Worm (Caenorhabditis elegans) whole organism, L3 larva: ENCODE data around the gene col-38.
A peak's percentile ranks its signal among the peaks of the same experiment; 100 is the strongest.

Experiments used
- R02D3.7 ChIP-seq: fragments of 150-350 bp; optimal IDR thresholded peaks from 2 replicates; lab custom pipeline; 2014; ENCODE audit warnings: missing biosample characterization, missing genetic modification characterization
- ZK546.5 ChIP-seq: sonication (generic microtip); optimal IDR thresholded peaks from 2 replicates; lab custom pipeline; 2017; ENCODE audit warnings: missing biosample characterization, missing genetic modification characterization
- aly-2 ChIP-seq: fragments of 150-350 bp; optimal IDR thresholded peaks from 2 replicates; lab custom pipeline; 2014; ENCODE audit warnings: missing biosample characterization, missing genetic modification characterization
- ama-1 ChIP-seq: fragments of 150-350 bp; optimal IDR thresholded peaks from 2 replicates; lab custom pipeline; 2018
- ceh-16 ChIP-seq: sonication (generic microtip); optimal IDR thresholded peaks from 2 replicates; lab custom pipeline; 2017; ENCODE audit warnings: missing biosample characterization, missing genetic modification characterization
- ceh-28 ChIP-seq: fragments of 150-350 bp; optimal IDR thresholded peaks from 2 replicates; lab custom pipeline; 2014; ENCODE audit warnings: missing biosample characterization, missing genetic modification reagents, missing genetic modification characterization
- ceh-82 ChIP-seq: fragments of 150-350 bp; optimal IDR thresholded peaks from 2 replicates; lab custom pipeline; 2014; ENCODE audit warnings: missing biosample characterization, missing genetic modification characterization
- ceh-9 ChIP-seq: sonication (generic microtip); optimal IDR thresholded peaks from 2 replicates; lab custom pipeline; 2018; ENCODE audit warnings: missing biosample characterization, missing genetic modification characterization
- daf-12 ChIP-seq: fragments of 150-350 bp; optimal IDR thresholded peaks from 2 replicates; lab custom pipeline; 2014; ENCODE audit warnings: missing biosample characterization, missing genetic modification reagents, missing genetic modification characterization
- egl-27 ChIP-seq: sonication (generic microtip); optimal IDR thresholded peaks from 4 replicates; lab custom pipeline; 2017; ENCODE audit warnings: missing biosample characterization, missing genetic modification reagents, missing genetic modification characterization
- egl-5 ChIP-seq: fragments of 150-350 bp; optimal IDR thresholded peaks from 2 replicates; lab custom pipeline; 2017; ENCODE audit warnings: missing biosample characterization, missing genetic modification reagents, missing genetic modification characterization, inconsistent platforms
- elt-1 ChIP-seq: fragments of 150-350 bp; optimal IDR thresholded peaks from 2 replicates; lab custom pipeline; 2014; ENCODE audit warnings: missing biosample characterization, missing genetic modification characterization
- elt-2 ChIP-seq: sonication (generic microtip); optimal IDR thresholded peaks from 2 replicates; lab custom pipeline; 2016; ENCODE audit warnings: missing genetic modification reagents, mild to moderate bottlenecking, missing genetic modification characterization, missing compliant biosample characterization
- eor-1 ChIP-seq, 2 experiments: fragments of 150-350 bp; optimal IDR thresholded peaks; 2 replicates each; lab custom pipeline; 2014 to 2018; ENCODE audit warnings: missing biosample characterization in 2 of 2, missing genetic modification characterization in 2 of 2
- fkh-10 ChIP-seq: sonication (generic microtip); optimal IDR thresholded peaks from 2 replicates; lab custom pipeline; 2017; ENCODE audit warnings: missing biosample characterization, missing genetic modification reagents, missing genetic modification characterization
- fos-1 ChIP-seq: fragments of 150-350 bp; optimal IDR thresholded peaks from 2 replicates; lab custom pipeline; 2014; ENCODE audit warnings: missing biosample characterization, missing genetic modification characterization
- hmg-11 ChIP-seq: sonication (generic microtip); optimal IDR thresholded peaks from 2 replicates; lab custom pipeline; 2016; ENCODE audit warnings: missing genetic modification characterization, missing compliant biosample characterization
- jun-1 ChIP-seq: fragments of 150-350 bp; optimal IDR thresholded peaks from 2 replicates; lab custom pipeline; 2014; ENCODE audit warnings: missing biosample characterization, missing genetic modification reagents, missing genetic modification characterization
- lin-15B ChIP-seq: fragments of 150-350 bp; optimal IDR thresholded peaks from 2 replicates; lab custom pipeline; 2014; ENCODE audit warnings: missing biosample characterization, missing genetic modification characterization
- lin-39 ChIP-seq: fragments of 150-350 bp; optimal IDR thresholded peaks from 2 replicates; lab custom pipeline; 2018; ENCODE audit warnings: missing biosample characterization, missing genetic modification reagents, missing genetic modification characterization
- lsy-12 ChIP-seq: sonication (generic microtip); optimal IDR thresholded peaks from 2 replicates; lab custom pipeline; 2016; ENCODE audit warnings: mild to moderate bottlenecking, missing genetic modification characterization, missing compliant biosample characterization
- mdl-1 ChIP-seq: fragments of 150-350 bp; optimal IDR thresholded peaks from 2 replicates; lab custom pipeline; 2014; ENCODE audit warnings: missing biosample characterization, missing genetic modification characterization
- nhr-12 ChIP-seq: fragments of 150-350 bp; optimal IDR thresholded peaks from 2 replicates; lab custom pipeline; 2014; ENCODE audit warnings: missing biosample characterization, missing genetic modification characterization
- nhr-23 ChIP-seq: fragments of 150-350 bp; optimal IDR thresholded peaks from 2 replicates; lab custom pipeline; 2014; ENCODE audit warnings: missing biosample characterization, missing genetic modification reagents, missing genetic modification characterization
- nhr-237 ChIP-seq: fragments of 150-350 bp; optimal IDR thresholded peaks from 2 replicates; lab custom pipeline; 2014; ENCODE audit warnings: missing biosample characterization, missing genetic modification characterization
- nhr-25 ChIP-seq: sonication (generic microtip); optimal IDR thresholded peaks from 2 replicates; lab custom pipeline; 2017; ENCODE audit warnings: missing biosample characterization, missing genetic modification characterization
- nhr-28 ChIP-seq: fragments of 150-350 bp; optimal IDR thresholded peaks from 2 replicates; lab custom pipeline; 2014; ENCODE audit warnings: missing biosample characterization, missing genetic modification characterization
- nhr-43 ChIP-seq: sonication (generic microtip); optimal IDR thresholded peaks from 2 replicates; lab custom pipeline; 2016; ENCODE audit warnings: mild to moderate bottlenecking, missing genetic modification characterization, missing compliant biosample characterization; ENCODE audit not compliant: poor library complexity, severe bottlenecking
- nhr-67 ChIP-seq: fragments of 150-350 bp; optimal IDR thresholded peaks from 2 replicates; lab custom pipeline; 2014; ENCODE audit warnings: missing biosample characterization, missing genetic modification characterization
- nhr-76 ChIP-seq: fragments of 150-350 bp; sonication (generic microtip); optimal IDR thresholded peaks from 5 replicates; lab custom pipeline; 2014; ENCODE audit warnings: missing biosample characterization, missing genetic modification characterization
- nhr-77 ChIP-seq: fragments of 150-350 bp; optimal IDR thresholded peaks from 2 replicates; lab custom pipeline; 2014; ENCODE audit warnings: missing biosample characterization, missing genetic modification characterization
- pha-4 ChIP-seq: fragments of 150-350 bp; optimal IDR thresholded peaks from 2 replicates; lab custom pipeline; 2014; ENCODE audit warnings: missing biosample characterization, missing genetic modification reagents, missing genetic modification characterization
- pqm-1 ChIP-seq: fragments of 150-350 bp; optimal IDR thresholded peaks from 2 replicates; lab custom pipeline; 2017; ENCODE audit warnings: missing biosample characterization, missing genetic modification characterization, inconsistent platforms
- sea-2 ChIP-seq: fragments of 150-350 bp; sonication (generic microtip); optimal IDR thresholded peaks from 4 replicates; lab custom pipeline; 2014; ENCODE audit warnings: missing biosample characterization, missing genetic modification reagents, missing genetic modification characterization
- skn-1 ChIP-seq: fragments of 150-350 bp; optimal IDR thresholded peaks from 2 replicates; lab custom pipeline; 2014; ENCODE audit warnings: missing biosample characterization, missing genetic modification characterization
- snpc-4 ChIP-seq: fragments of 150-350 bp; optimal IDR thresholded peaks from 2 replicates; lab custom pipeline; 2014; ENCODE audit warnings: missing biosample characterization, missing genetic modification characterization
- tbx-2 ChIP-seq: sonication (generic microtip); optimal IDR thresholded peaks from 2 replicates; lab custom pipeline; 2016; ENCODE audit warnings: mild to moderate bottlenecking, missing genetic modification characterization, missing compliant biosample characterization
- unc-39 ChIP-seq: sonication (generic microtip); optimal IDR thresholded peaks from 4 replicates; lab custom pipeline; 2017; ENCODE audit warnings: missing biosample characterization, missing genetic modification characterization
- unc-62 ChIP-seq: fragments of 150-350 bp; sonication (generic microtip); optimal IDR thresholded peaks from 4 replicates; lab custom pipeline; 2014; ENCODE audit warnings: missing biosample characterization, missing genetic modification reagents, missing genetic modification characterization
- zag-1 ChIP-seq: fragments of 150-350 bp; optimal IDR thresholded peaks from 2 replicates; lab custom pipeline; 2014; ENCODE audit warnings: missing biosample characterization, missing genetic modification characterization
- ztf-11 ChIP-seq: fragments of 150-350 bp; optimal IDR thresholded peaks from 2 replicates; lab custom pipeline; 2014; ENCODE audit warnings: missing biosample characterization, missing genetic modification characterization

col-38 gene

ce11 chrII:8546975-8547374 lies 21.9 kb downstream of the col-38 start (continued):
- no peak for TF ChIP-seq egl-5 (tag; lab: Kevin White, UChicago)
- TF ChIP-seq nhr-25 (tag; lab: Kevin White, UChicago) = peak; percentile 40
- peak; percentile 42 for TF ChIP-seq tbx-2 (tag; lab: Kevin White, UChicago)
- TF ChIP-seq nhr-43 (tag; lab: Kevin White, UChicago) = peak; percentile 70
- TF ChIP-seq nhr-28 (tag; lab: Kevin White, UChicago) = no peak
- no peak for TF ChIP-seq fkh-10 (GFP tag; lab: Kevin White, UChicago)

ce11 chrII:8545315-8545714 lies 23.6 kb downstream of the col-38 start, which contains the start of gene decr-1.2:
Gene decr-1.2 (plus strand): TSS chrII:8545615.
- TF ChIP-seq sea-2 (no peak), lin-15B (tag; lab: Kevin White, UChicago) (no peak), nhr-12 (no peak), ztf-11 (tag; lab: Kevin White, UChicago) (no peak), snpc-4 (no peak), fkh-10 (GFP tag; lab: Kevin White, UChicago) (no peak), ama-1 (no peak), lin-39 (tag; lab: Kevin White, UChicago) (no peak), ceh-16 (tag; lab: Kevin White, UChicago) (no peak), jun-1 (tag; lab: Kevin White, UChicago) (no peak), unc-39 (tag; lab: Kevin White, UChicago) (no peak), tbx-2 (tag; lab: Kevin White, UChicago) (no peak), nhr-76 (tag; lab: Kevin White, UChicago) (no peak), nhr-25 (tag; lab: Kevin White, UChicago) (no peak), hmg-11 (tag; lab: Kevin White, UChicago) (no peak)
- TF ChIP-seq, all 47 proteins: peak for 0

ce11 chrII:8540412-8540811 lies 28.5 kb downstream of the col-38 start, which contains the start of gene pqn-73:
Gene pqn-73 (plus strand): TSS chrII:8540712.
- TF ChIP-seq tbx-2 (tag; lab: Kevin White, UChicago) = no peak
- no peak for TF ChIP-seq ceh-28
- no peak for TF ChIP-seq nhr-237 (tag; lab: Kevin White, UChicago)
- no peak for TF ChIP-seq pqm-1 (tag; lab: Kevin White, UChicago)
- TF ChIP-seq lin-39 (tag; lab: Kevin White, UChicago) = no peak
- TF ChIP-seq nhr-25 (tag; lab: Kevin White, UChicago) = no peak
- TF ChIP-seq egl-27 (tag; lab: Kevin White, UChicago) = no peak
- TF ChIP-seq jun-1 (tag; lab: Kevin White, UChicago) = no peak
- TF ChIP-seq aly-2 (tag; lab: Kevin White, UChicago) = no peak
- TF ChIP-seq nhr-67 = no peak
- TF ChIP-seq mdl-1 = no peak
- no peak for TF ChIP-seq fos-1
- no peak for TF ChIP-seq ama-1
- no peak for TF ChIP-seq unc-62
- no peak for TF ChIP-seq nhr-12

- TF ChIP-seq nhr-77 (no peak), unc-62 (no peak), ztf-11 (tag; lab: Kevin White, UChicago) (no peak), mdl-1 (no peak), fos-1 (no peak), lin-39 (tag; lab: Kevin White, UChicago) (no peak), skn-1 (tag; lab: Kevin White, UChicago) (no peak), nhr-76 (tag; lab: Kevin White, UChicago) (no peak), nhr-43 (tag; lab: Kevin White, UChicago) (no peak), ama-1 (no peak), ceh-28 (no peak)
- TF ChIP-seq, all 47 proteins: peak for 0
Measured at ce11 chrII:8536060-8536459, 32.8 kb downstream of the col-38 start, which contains the start of gene W01C9.2. Gene W01C9.2 (plus strand): TSS chrII:8536360.

ce11 chrII:8532015-8532414 lies 36.9 kb downstream of the col-38 start:
- TF ChIP-seq unc-62 = no peak
- TF ChIP-seq ceh-9 (tag; lab: Kevin White, UChicago) = no peak
- no peak for TF ChIP-seq tbx-2 (tag; lab: Kevin White, UChicago)
- TF ChIP-seq lin-39 (tag; lab: Kevin White, UChicago) = no peak
- no peak for TF ChIP-seq nhr-28 (tag; lab: Kevin White, UChicago)
- no peak for TF ChIP-seq aly-2 (tag; lab: Kevin White, UChicago)
- TF ChIP-seq ZK546.5 (tag; lab: Kevin White, UChicago) = no peak
- TF ChIP-seq lsy-12 (tag; lab: Kevin White, UChicago) = no peak
- TF ChIP-seq elt-1 (tag; lab: Kevin White, UChicago) = no peak
- no peak for TF ChIP-seq snpc-4
- TF ChIP-seq eor-1 (tag; optimal IDR thresholded peaks at IDR 0.05; lab: Kevin White, UChicago) = no peak
- no peak for TF ChIP-seq nhr-76 (tag; lab: Kevin White, UChicago)
- no peak for TF ChIP-seq elt-2
- TF ChIP-seq nhr-23 (tag; lab: Kevin White, UChicago) = peak; percentile 39
- no peak for TF ChIP-seq pqm-1 (tag; lab: Kevin White, UChicago)
- TF ChIP-seq fos-1 = no peak
- TF ChIP-seq R02D3.7 (tag; lab: Kevin White, UChicago) = no peak
- no peak for TF ChIP-seq ceh-82 (tag; lab: Kevin White, UChicago)
- TF ChIP-seq ztf-11 (tag; lab: Kevin White, UChicago) = no peak
- no peak for TF ChIP-seq egl-27 (tag; lab: Kevin White, UChicago)
- no peak for TF ChIP-seq daf-12
- TF ChIP-seq zag-1 (tag; lab: Kevin White, UChicago) = no peak
- no peak for TF ChIP-seq lin-15B (tag; lab: Kevin White, UChicago)
- no peak for TF ChIP-seq ceh-16 (tag; lab: Kevin White, UChicago)
- no peak for TF ChIP-seq hmg-11 (tag; lab: Kevin White, UChicago)
- TF ChIP-seq pha-4 (tag; lab: Kevin White, UChicago) = peak; percentile 20
- TF ChIP-seq nhr-25 (tag; lab: Kevin White, UChicago) = peak; percentile 49
